Worm (Caenorhabditis elegans): Measurements from ENCODE around the gene R07B1.5.

ce11 chrX:9882572-9882971 lies 19.2 kb downstream of the R07B1.5 start:
- TF ChIP-seq tbx-37 (GFP tag; conservative IDR thresholded peaks at IDR 0.05) (no peak), hmg-4 (GFP tag; optimal IDR thresholded peaks at IDR 0.05) (no peak), tbx-11 (GFP tag; IDR thresholded peaks at IDR 0.05) (no peak), ama-1 (optimal IDR thresholded peaks at IDR 0.05) (no peak), sea-1 (GFP tag; conservative IDR thresholded peaks at IDR 0.05) (no peak), flt-1 (GFP tag; IDR thresholded peaks at IDR 0.05) (no peak), ceh-13 (GFP tag; optimal IDR thresholded peaks at IDR 0.05) (no peak), hmbx-1 (tag; optimal IDR thresholded peaks at IDR 0.05) (no peak), B0310.2 (tag; optimal IDR thresholded peaks at IDR 0.05) (no peak), aly-1 (tag; optimal IDR thresholded peaks at IDR 0.05) (no peak)
